Fruit fly (Drosophila melanogaster) Kc167 (cell line): Measurements from ENCODE around the gene CG4461.

Experiments
- Myc ChIP-seq: fragments of >200 bp; optimal IDR thresholded peaks from 2 replicates; lab custom pipeline; 2017; ENCODE audit warnings: missing external identifiers
- Sin3A ChIP-seq: fragments of >200 bp; optimal IDR thresholded peaks from 2 replicates; lab custom pipeline; 2018; ENCODE audit warnings: missing external identifiers
- psq ChIP-seq: fragments of >200 bp; optimal IDR thresholded peaks from 2 replicates; lab custom pipeline; 2017; ENCODE audit warnings: missing external identifiers

DNA sequence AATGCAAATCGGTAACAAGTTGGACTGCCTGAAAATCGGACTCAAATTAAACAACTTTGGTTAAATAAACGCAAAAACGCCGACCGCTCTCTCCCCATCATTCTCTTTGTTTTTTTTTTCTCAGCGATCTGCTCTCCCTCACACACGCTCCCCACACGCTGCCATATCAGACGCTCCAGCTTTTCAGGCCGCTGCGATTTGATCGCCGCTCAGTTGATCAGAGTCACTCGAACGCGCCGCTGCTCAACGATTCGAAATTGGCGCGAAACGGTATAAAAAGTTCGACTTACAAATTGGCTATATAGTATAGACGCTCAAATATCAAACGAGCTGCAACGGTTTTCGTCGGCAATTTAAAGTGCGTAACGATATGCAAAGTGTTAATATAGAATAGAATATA is 35.0 kb upstream of the CG4461 start:
- TF ChIP-seq Myc (no peak), psq (lab: Kevin White, UChicago) (no peak), Sin3A (lab: Kevin White, UChicago) (no peak)
